Fruit fly (Drosophila melanogaster): ENCODE measurements around the gene mkg-p.

DNA sequence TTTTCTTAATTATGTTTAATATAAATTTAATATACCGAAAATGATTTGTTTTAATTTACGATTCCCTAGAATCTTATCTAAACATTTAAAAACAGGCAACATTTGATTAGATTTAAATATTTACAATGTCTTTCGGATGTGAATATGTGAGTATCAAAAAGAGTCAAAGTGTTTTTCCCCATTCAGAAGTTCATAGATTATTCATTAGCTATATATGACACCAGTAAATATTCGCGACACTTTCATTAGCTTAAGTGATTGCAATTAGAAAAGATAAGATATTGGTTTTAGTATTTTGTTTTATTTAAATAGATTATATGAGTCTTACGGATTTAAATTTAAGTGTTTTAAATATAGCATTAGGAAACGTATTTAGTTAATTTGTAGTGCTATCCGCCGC, 10.9 kb downstream of the mkg-p start:
- TF ChIP-seq pan (optimal IDR thresholded peaks at IDR 0.05) (no peak), usp (GFP tag; optimal IDR thresholded peaks at IDR 0.05) (no peak), CG8478 (optimal IDR thresholded peaks at IDR 0.05) (no peak), Dll (optimal IDR thresholded peaks at IDR 0.05) (no peak), psq (optimal IDR thresholded peaks at IDR 0.05) (no peak)
